Fruit fly (Drosophila melanogaster) whole organism: ENCODE data around the gene CG5262.

Experiments used
- CG8478 ChIP-seq: fragments of >200 bp; optimal IDR thresholded peaks from 2 replicates; lab custom pipeline; 2018; ENCODE audit warnings: inconsistent platforms
- Dll ChIP-seq: fragments of >200 bp; optimal IDR thresholded peaks from 2 replicates; lab custom pipeline; 2017
- EcR ChIP-seq, 2 experiments: fragments of >200 bp; optimal IDR thresholded peaks; 2 replicates each; lab custom pipeline; 2017; ENCODE audit warnings: missing biosample characterization in 2 of 2, missing genetic modification characterization in 2 of 2, missing genetic modification reagents in 2 of 2
- pan ChIP-seq: fragments of >200 bp; optimal IDR thresholded peaks from 2 replicates; lab custom pipeline; 2017
- psq ChIP-seq: fragments of >200 bp; optimal IDR thresholded peaks from 2 replicates; lab custom pipeline; 2017
- usp ChIP-seq: fragments of >200 bp; optimal IDR thresholded peaks from 2 replicates; lab custom pipeline; 2017; ENCODE audit warnings: missing biosample characterization, missing genetic modification characterization, mixed read lengths

The CG5262 gene

dm6 chr3L:20430182-20430581 lies at the start of gene CG5262:
Gene CG5262, minus strand, starts transcription at chr3L:20430475.
- no peak for TF ChIP-seq EcR (GFP tag; optimal IDR thresholded peaks at IDR 0.05; lab: Kevin White, UChicago)
- no peak for TF ChIP-seq CG8478
- TF ChIP-seq Dll (lab: Kevin White, UChicago), result no peak
- no peak for TF ChIP-seq usp
- TF ChIP-seq psq (lab: Kevin White, UChicago), result no peak
- no peak for TF ChIP-seq pan (lab: Kevin White, UChicago)

DNA sequence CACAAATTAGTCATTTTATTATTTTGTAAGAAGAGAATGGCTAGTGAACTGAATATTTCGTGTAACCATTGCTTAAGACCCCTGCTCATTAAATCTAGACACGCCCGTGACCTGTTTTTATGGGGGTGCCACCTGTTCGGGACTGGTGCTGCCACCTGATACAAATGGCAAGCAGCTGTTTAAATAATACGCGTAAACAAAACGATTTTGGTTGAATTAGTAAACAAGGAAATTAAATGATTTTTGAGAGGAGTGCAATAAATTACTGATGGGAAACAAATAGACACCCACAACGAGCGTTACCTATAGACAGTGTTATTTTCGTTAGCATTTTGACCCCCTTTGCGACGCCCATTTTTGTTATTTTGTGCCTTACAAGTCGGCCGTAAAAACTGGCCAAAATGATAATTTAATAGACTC lies 44.5 kb upstream of the CG5262 start:
- TF ChIP-seq psq (lab: Kevin White, UChicago) (no peak), Dll (lab: Kevin White, UChicago) (no peak)

DNA sequence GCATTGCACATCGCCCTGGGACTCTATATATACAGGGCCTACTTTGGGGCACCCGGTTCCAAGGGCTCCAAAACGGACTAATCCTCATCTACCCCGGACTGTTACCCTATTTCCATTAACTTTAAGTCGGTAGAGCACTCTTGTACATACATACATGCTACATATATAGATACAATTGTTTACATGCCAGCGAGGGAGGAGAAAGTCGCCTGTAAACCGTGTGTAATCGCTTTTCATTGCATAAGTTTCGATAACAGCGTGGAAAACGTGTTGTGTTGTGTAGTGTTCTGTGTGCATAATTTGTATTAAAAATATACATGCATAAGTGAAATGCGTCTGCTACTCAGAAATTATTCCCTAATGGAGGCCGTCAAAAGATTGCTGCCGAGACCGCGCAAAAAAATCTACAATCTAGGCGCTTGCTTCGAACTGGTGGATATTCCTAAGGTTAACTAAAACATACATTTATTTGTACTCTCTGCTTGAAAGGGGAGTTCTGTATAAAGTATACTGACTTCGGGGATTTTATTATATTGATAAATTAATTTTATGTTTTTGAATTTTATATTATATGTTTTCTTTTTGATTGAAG lies 44.0 kb upstream of the CG5262 start, which contains the start of gene isoQC:
Gene isoQC, plus strand, starts transcription at position 270 of the 592 bp plus-strand sequence.
- TF ChIP-seq usp (no peak), psq (lab: Kevin White, UChicago) (no peak), Dll (lab: Kevin White, UChicago) (no peak), pan (lab: Kevin White, UChicago) (no peak), EcR (GFP tag; optimal IDR thresholded peaks at IDR 0.05; lab: Kevin White, UChicago) (no peak), CG8478 (no peak)

dm6 chr3L:20473021-20473799 lies 42.9 kb upstream of the CG5262 start, which contains the start of the genes CG32428 and CG5969:
Gene CG32428, minus strand, starts transcription at chr3L:20473723.
Gene CG5969, plus strand, starts transcription at chr3L:20473783.
- TF ChIP-seq usp (no peak), pan (lab: Kevin White, UChicago) (no peak), EcR (GFP tag; optimal IDR thresholded peaks at IDR 0.05; lab: Kevin White, UChicago) (no peak), psq (lab: Kevin White, UChicago) (no peak), Dll (lab: Kevin White, UChicago) (no peak), CG8478 (no peak)

dm6 chr3L:20472607-20473006 lies 42.3 kb upstream of the CG5262 start:
- TF ChIP-seq pan (lab: Kevin White, UChicago) (no peak), EcR (GFP tag; optimal IDR thresholded peaks at IDR 0.05; lab: Kevin White, UChicago) (no peak), Dll (lab: Kevin White, UChicago) (no peak), usp (no peak), psq (lab: Kevin White, UChicago) (no peak), CG8478 (no peak)

DNA sequence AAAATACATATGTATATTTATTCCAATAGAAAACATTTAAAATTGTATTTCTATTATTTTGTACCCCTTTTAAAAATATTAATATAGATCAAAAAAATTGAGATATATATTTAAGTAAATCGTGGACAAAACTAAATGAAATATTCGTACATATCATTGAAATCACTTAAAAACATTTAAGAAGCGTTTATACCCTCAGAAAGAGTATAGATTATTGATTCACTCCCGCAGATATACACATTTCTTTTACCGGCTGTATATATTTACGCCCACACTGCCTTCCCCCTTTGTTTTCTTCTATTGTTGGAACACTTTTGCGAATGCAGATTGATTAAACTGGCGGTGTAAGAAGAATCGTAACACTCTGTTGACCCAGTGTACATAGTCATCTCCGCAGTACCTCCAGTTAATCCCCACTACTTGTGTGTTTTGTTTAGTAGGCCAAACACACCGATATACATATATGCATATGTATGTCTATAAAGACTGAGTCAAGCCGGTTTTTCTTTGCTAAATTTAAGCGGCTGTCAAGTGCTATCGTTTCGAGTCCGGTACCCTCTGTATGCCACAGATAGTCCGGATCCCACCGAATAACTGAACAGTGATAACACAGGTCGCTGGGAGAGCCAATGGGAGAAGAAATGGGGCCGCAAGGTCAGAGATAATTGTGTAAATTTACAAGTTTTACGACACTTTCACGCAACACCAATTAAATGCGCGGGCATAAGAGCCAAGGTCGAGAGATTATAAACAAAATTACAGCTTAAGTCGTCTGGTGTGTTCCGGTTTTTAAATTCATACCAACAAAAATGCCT lies 41.4 kb upstream of the CG5262 start:
- no peak for TF ChIP-seq Dll (lab: Kevin White, UChicago)
- no peak for TF ChIP-seq psq (lab: Kevin White, UChicago)
- TF ChIP-seq pan (lab: Kevin White, UChicago), result no peak
- TF ChIP-seq CG8478, result no peak
- no peak for TF ChIP-seq usp
- TF ChIP-seq EcR (GFP tag; optimal IDR thresholded peaks at IDR 0.05; lab: Kevin White, UChicago), result no peak

DNA sequence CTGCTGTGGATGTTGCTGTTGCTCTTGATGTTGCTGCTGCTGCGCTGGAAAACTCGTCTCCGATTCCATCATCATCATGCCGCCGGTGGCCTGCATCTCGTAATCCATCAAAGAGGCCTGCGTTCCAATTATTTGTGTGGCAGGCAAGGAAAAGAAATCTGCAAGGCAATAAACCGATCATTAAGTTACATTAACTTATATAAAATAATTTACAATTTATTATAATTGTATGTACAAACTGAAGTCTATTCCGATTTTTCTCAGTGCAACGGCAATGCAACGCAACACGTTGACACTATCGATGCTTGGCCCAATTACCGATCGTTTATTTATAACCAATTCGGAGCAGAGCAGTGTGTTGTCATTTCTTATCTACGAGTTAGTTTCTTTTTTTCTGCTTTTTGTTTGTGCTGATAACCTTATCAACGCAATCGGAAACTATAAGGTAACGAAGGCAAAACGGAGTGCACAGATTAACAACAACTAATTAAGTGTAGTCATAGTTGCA lies 40.8 kb upstream of the CG5262 start:
- TF ChIP-seq usp (no peak), EcR (GFP tag; optimal IDR thresholded peaks at IDR 0.05; lab: Kevin White, UChicago) (no peak), psq (lab: Kevin White, UChicago) (no peak)

DNA sequence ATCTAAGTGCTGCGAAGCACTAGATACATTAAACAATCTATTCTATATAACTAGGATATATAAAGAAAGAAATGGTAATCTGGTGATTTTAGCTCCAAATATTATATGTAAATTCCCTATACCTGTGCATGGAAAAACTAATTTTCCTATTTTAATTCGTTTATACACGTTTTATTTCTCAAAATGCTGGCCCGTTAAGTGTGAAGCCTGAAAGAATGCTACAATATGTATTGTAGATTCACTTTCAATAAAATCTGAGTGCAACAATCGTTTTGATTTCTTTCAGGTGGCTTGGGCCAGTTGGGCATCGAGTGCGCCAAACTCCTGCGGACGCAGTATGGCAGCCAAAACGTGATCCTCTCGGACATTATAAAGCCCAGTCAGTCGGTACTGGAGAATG lies 37.2 kb upstream of the CG5262 start:
- TF ChIP-seq psq (lab: Kevin White, UChicago) (no peak), EcR (GFP tag; optimal IDR thresholded peaks at IDR 0.05; lab: Kevin White, UChicago) (no peak), CG8478 (no peak), pan (lab: Kevin White, UChicago) (no peak), Dll (lab: Kevin White, UChicago) (no peak), usp (no peak)

dm6 chr3L:20466599-20466998 lies 36.3 kb upstream of the CG5262 start, which contains the start of gene Tdh:
Gene Tdh, plus strand, starts transcription at chr3L:20466944.
- TF ChIP-seq psq (lab: Kevin White, UChicago) (no peak), Dll (lab: Kevin White, UChicago) (no peak), pan (lab: Kevin White, UChicago) (no peak), CG8478 (no peak), usp (no peak), EcR (GFP tag; optimal IDR thresholded peaks at IDR 0.05; lab: Kevin White, UChicago) (no peak)

dm6 chr3L:20465941-20466340 lies 35.7 kb upstream of the CG5262 start, which contains the start of gene CG42764:
Gene CG42764, minus strand, starts transcription at chr3L:20466041.
- TF ChIP-seq pan (lab: Kevin White, UChicago) (no peak), Dll (lab: Kevin White, UChicago) (no peak), CG8478 (no peak), psq (lab: Kevin White, UChicago) (no peak), usp (no peak), EcR (GFP tag; optimal IDR thresholded peaks at IDR 0.05; lab: Kevin White, UChicago) (no peak)

- TF ChIP-seq Dll (lab: Kevin White, UChicago) (no peak), EcR (GFP tag; optimal IDR thresholded peaks at IDR 0.05; lab: Kevin White, UChicago) (no peak), psq (lab: Kevin White, UChicago) (no peak), CG8478 (no peak), pan (lab: Kevin White, UChicago) (no peak), usp (no peak)
Measured at dm6 chr3L:20464677-20465076, 34.4 kb upstream of the CG5262 start, which contains the start of gene atk. Gene atk, minus strand, starts transcription at chr3L:20464862.
